Worm (Caenorhabditis elegans): ENCODE results near the gene vamp-7.
A peak's percentile ranks its signal among the peaks of the same experiment; 100 is the strongest.

vamp-7 gene

DNA sequence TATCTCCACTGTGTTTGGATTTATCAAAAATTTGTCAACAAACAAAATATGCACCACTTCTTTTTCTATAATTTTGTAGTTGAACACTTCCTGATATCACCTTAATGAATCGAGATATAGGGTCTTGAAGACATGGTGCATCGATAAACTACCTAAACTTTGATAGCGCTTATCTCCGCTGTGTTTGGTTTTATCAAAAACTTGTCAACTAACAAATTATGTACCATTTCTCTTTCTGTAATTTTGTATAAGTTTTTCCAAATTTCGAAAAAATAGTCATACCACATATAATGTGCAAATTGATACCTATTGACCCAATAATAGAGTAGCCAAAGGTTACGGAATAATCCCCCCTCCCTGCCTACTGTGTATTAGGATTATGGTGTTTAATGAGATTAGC, 22.3 kb downstream of the vamp-7 start:
- TF ChIP-seq nhr-12 (tag; optimal IDR thresholded peaks at IDR 0.05) (no peak), skn-1 (tag; optimal IDR thresholded peaks at IDR 0.05) (no peak), ztf-11 (tag; optimal IDR thresholded peaks at IDR 0.05) (no peak), ama-1 (optimal IDR thresholded peaks at IDR 0.05) (no peak), peb-1 (tag; optimal IDR thresholded peaks at IDR 0.05) (no peak), mbf-1 (tag; optimal IDR thresholded peaks at IDR 0.05) (no peak), ceh-82 (tag; optimal IDR thresholded peaks at IDR 0.05) (no peak), crh-2 (tag; optimal IDR thresholded peaks at IDR 0.05) (no peak), zag-1 (tag; optimal IDR thresholded peaks at IDR 0.05) (no peak), ztf-1 (GFP tag; conservative IDR thresholded peaks at IDR 0.05) (no peak), egl-27 (tag; optimal IDR thresholded peaks at IDR 0.05) (no peak), nhr-77 (tag; optimal IDR thresholded peaks at IDR 0.05) (no peak), nhr-11 (tag; optimal IDR thresholded peaks at IDR 0.05) (no peak), ztf-4 (tag; optimal IDR thresholded peaks at IDR 0.05) (no peak), unc-55 (GFP tag; optimal IDR thresholded peaks at IDR 0.05) (no peak), C34F6.9 (tag; optimal IDR thresholded peaks at IDR 0.05) (no peak), alr-1 (tag; optimal IDR thresholded peaks at IDR 0.05) (no peak), nhr-10 (tag; optimal IDR thresholded peaks at IDR 0.05) (no peak)

DNA sequence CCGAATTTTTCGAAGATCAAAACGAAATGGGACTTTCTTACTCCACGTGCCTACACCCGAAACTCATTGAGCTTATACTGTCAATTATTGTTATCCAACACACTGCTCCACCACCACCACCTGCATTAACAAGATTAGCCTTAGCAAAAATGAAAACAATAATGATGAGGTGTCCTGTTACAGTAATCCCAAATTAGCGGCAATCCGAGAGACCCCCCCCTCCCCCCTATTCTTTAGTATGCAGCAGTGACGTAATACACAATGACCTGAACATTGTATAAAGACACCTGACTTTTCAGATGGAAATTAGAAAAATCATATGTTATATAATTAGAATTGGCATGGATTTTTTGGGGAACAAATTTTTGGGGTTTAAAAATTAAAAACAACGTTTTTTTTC, 27.1 kb downstream of the vamp-7 start:
- no peak for TF ChIP-seq snpc-4 (tag; optimal IDR thresholded peaks at IDR 0.05)
- no peak for TF ChIP-seq nhr-77 (tag; optimal IDR thresholded peaks at IDR 0.05)
- no peak for TF ChIP-seq crh-2 (tag; optimal IDR thresholded peaks at IDR 0.05)
- no peak for TF ChIP-seq unc-39 (tag; optimal IDR thresholded peaks at IDR 0.05)
- TF ChIP-seq mdl-1 (tag; optimal IDR thresholded peaks at IDR 0.05), result no peak
- TF ChIP-seq ZK546.5 (tag; optimal IDR thresholded peaks at IDR 0.05), result no peak
- no peak for TF ChIP-seq lin-13 (GFP tag; optimal IDR thresholded peaks at IDR 0.05)
- TF ChIP-seq ama-1 (optimal IDR thresholded peaks at IDR 0.05), result no peak
- no peak for TF ChIP-seq ceh-82 (tag; optimal IDR thresholded peaks at IDR 0.05)
- no peak for TF ChIP-seq egl-27 (tag; optimal IDR thresholded peaks at IDR 0.05)
- no peak for TF ChIP-seq ztf-1 (GFP tag; conservative IDR thresholded peaks at IDR 0.05)
- no peak for TF ChIP-seq nhr-23 (tag; optimal IDR thresholded peaks at IDR 0.05)
- TF ChIP-seq fos-1 (tag; optimal IDR thresholded peaks at IDR 0.05), result no peak
- TF ChIP-seq ztf-4 (tag; optimal IDR thresholded peaks at IDR 0.05), result no peak
- no peak for TF ChIP-seq sem-4 (tag; optimal IDR thresholded peaks at IDR 0.05)
- TF ChIP-seq alr-1 (tag; optimal IDR thresholded peaks at IDR 0.05), result no peak

DNA sequence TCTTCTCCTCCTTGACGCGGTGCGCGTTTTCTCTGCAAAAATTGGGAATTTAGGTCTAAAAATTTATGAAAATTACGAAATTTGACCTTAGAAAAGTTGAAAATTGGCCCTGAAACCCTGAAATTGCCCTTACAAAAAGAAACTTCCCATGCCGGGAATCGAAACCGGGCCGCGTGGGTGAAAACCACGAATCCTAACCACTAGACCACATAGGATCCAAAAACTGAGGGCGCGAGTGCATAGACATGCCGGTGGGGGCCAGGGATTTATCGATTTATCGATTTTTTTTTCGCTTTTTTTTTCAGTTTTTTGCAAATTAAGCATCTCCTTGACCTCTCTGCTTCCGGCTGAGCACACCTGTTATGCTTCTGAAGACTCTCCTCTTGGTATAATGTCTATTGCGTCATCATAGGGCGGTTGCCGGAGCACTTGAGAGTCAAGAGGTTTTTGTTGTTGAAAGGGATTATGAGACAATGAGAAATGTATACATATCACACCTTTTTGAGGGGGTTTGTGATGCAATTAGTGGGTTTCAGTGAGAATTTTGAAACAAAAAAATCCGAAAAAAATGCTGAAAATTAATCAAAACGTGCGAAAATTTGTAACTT, 31.9 kb downstream of the vamp-7 start:
- peak; percentile 33 for TF ChIP-seq unc-55 (GFP tag; optimal IDR thresholded peaks at IDR 0.05)
- TF ChIP-seq mdl-1 (tag; optimal IDR thresholded peaks at IDR 0.05), result no peak
- no peak for TF ChIP-seq nhr-23 (tag; optimal IDR thresholded peaks at IDR 0.05)
- TF ChIP-seq C34F6.9 (tag; optimal IDR thresholded peaks at IDR 0.05), result peak; percentile 4
- TF ChIP-seq lsy-2 (tag; optimal IDR thresholded peaks at IDR 0.05), result peak; percentile 41 to 50
- no peak for TF ChIP-seq skn-1 (tag; optimal IDR thresholded peaks at IDR 0.05)
- no peak for TF ChIP-seq nhr-6 (tag; optimal IDR thresholded peaks at IDR 0.05)
- no peak for TF ChIP-seq unc-39 (tag; optimal IDR thresholded peaks at IDR 0.05)
- TF ChIP-seq nhr-12 (tag; optimal IDR thresholded peaks at IDR 0.05), result no peak
- peak; percentile 16 for TF ChIP-seq sma-9 (GFP tag; optimal IDR thresholded peaks at IDR 0.05)
- no peak for TF ChIP-seq sma-9 (tag; optimal IDR thresholded peaks at IDR 0.05)
- TF ChIP-seq zag-1 (tag; optimal IDR thresholded peaks at IDR 0.05), result no peak
- TF ChIP-seq ztf-1 (GFP tag; conservative IDR thresholded peaks at IDR 0.05), result no peak
- TF ChIP-seq crh-2 (tag; optimal IDR thresholded peaks at IDR 0.05), result peak; percentile 17
- TF ChIP-seq egl-27 (tag; optimal IDR thresholded peaks at IDR 0.05), result no peak
- no peak for TF ChIP-seq ztf-11 (tag; optimal IDR thresholded peaks at IDR 0.05)
- TF ChIP-seq nhr-10 (tag; optimal IDR thresholded peaks at IDR 0.05), result no peak
- TF ChIP-seq lin-11 (tag; optimal IDR thresholded peaks at IDR 0.05), result peak; percentile 22
- TF ChIP-seq ztf-4 (tag; optimal IDR thresholded peaks at IDR 0.05), result no peak
- TF ChIP-seq nhr-11 (tag; optimal IDR thresholded peaks at IDR 0.05), result no peak
- TF ChIP-seq elt-1 (tag; optimal IDR thresholded peaks at IDR 0.05), result no peak
- peak; percentile 45 for TF ChIP-seq nhr-129 (tag; optimal IDR thresholded peaks at IDR 0.05)
- TF ChIP-seq mab-5 (tag; optimal IDR thresholded peaks at IDR 0.05), result no peak
- no peak for TF ChIP-seq ceh-82 (tag; optimal IDR thresholded peaks at IDR 0.05)
- no peak for TF ChIP-seq mbf-1 (tag; optimal IDR thresholded peaks at IDR 0.05)
- TF ChIP-seq snpc-4 (tag; optimal IDR thresholded peaks at IDR 0.05), result no peak
- TF ChIP-seq Y55F3AM.14 (GFP tag; optimal IDR thresholded peaks at IDR 0.05), result no peak
- TF ChIP-seq ZK546.5 (tag; optimal IDR thresholded peaks at IDR 0.05), result no peak
- no peak for TF ChIP-seq dmd-4 (tag; optimal IDR thresholded peaks at IDR 0.05)
- no peak for TF ChIP-seq R02D3.7 (tag; optimal IDR thresholded peaks at IDR 0.05)
- TF ChIP-seq sma-3 (GFP tag; optimal IDR thresholded peaks at IDR 0.05), result peak; percentile 23
- TF ChIP-seq nhr-25 (tag; optimal IDR thresholded peaks at IDR 0.05), result no peak
- no peak for TF ChIP-seq alr-1 (tag; optimal IDR thresholded peaks at IDR 0.05)
- TF ChIP-seq sem-4 (tag; optimal IDR thresholded peaks at IDR 0.05), result no peak
- TF ChIP-seq nhr-21 (tag; optimal IDR thresholded peaks at IDR 0.05), result no peak
- peak; percentile 46 for TF ChIP-seq gmeb-1 (tag; optimal IDR thresholded peaks at IDR 0.05)
- TF ChIP-seq fos-1 (tag; optimal IDR thresholded peaks at IDR 0.05), result no peak
- TF ChIP-seq elt-3 (tag; optimal IDR thresholded peaks at IDR 0.05), result no peak
- peak; percentile 1 for TF ChIP-seq lin-13 (GFP tag; optimal IDR thresholded peaks at IDR 0.05)
- no peak for TF ChIP-seq nhr-77 (tag; optimal IDR thresholded peaks at IDR 0.05)
- peak; percentile 18 for TF ChIP-seq F13H6.1 (tag; optimal IDR thresholded peaks at IDR 0.05)
- no peak for TF ChIP-seq ceh-16 (tag; optimal IDR thresholded peaks at IDR 0.05)
- TF ChIP-seq lin-39 (tag; optimal IDR thresholded peaks at IDR 0.05), result no peak
- TF ChIP-seq unc-62 (GFP tag; optimal IDR thresholded peaks at IDR 0.05), result no peak
- TF ChIP-seq ama-1 (optimal IDR thresholded peaks at IDR 0.05), result no peak
